Fruit fly (Drosophila melanogaster) whole organism, prepupa: ENCODE results near the gene GC.

Source experiments
- CG10631 ChIP-seq: fragments of 200-800 bp; sonication (Bioruptor generic); optimal IDR thresholded peaks from 2 replicates; lab custom pipeline; 2016; ENCODE audit warnings: missing biosample characterization, missing genetic modification characterization
- CG10669 ChIP-seq: fragments of 200-800 bp; sonication (Bioruptor generic); optimal IDR thresholded peaks from 3 replicates; lab custom pipeline; 2018; ENCODE audit warnings: missing biosample characterization, mild to moderate bottlenecking, missing genetic modification characterization, moderate library complexity
- CG11294 ChIP-seq: fragments of 200-800 bp; sonication (Bioruptor generic); IDR thresholded peaks from 2 replicates; pipeline ENCODE4 v1.3.6; 2022; ENCODE audit warnings: missing biosample characterization, missing genetic modification characterization
- CG11762 ChIP-seq: fragments of 200-800 bp; sonication (Bioruptor generic); optimal IDR thresholded peaks from 3 replicates; lab custom pipeline; 2016; ENCODE audit warnings: missing biosample characterization, missing genetic modification characterization; ENCODE audit not compliant: insufficient read depth
- CG15336 ChIP-seq: fragments of 200-800 bp; sonication (Bioruptor generic); IDR thresholded peaks from 2 replicates; pipeline ENCODE4 v1.3.6; 2022; ENCODE audit warnings: missing biosample characterization, missing genetic modification characterization
- CG3032 ChIP-seq: fragments of 200-800 bp; optimal IDR thresholded peaks from 2 replicates; lab custom pipeline; 2019; ENCODE audit warnings: missing biosample characterization, mild to moderate bottlenecking, missing genetic modification characterization, moderate library complexity
- CG32006 ChIP-seq: fragments of 200-800 bp; sonication (Bioruptor generic); optimal IDR thresholded peaks from 3 replicates; lab custom pipeline; 2017; ENCODE audit warnings: missing biosample characterization, mild to moderate bottlenecking, missing genetic modification characterization
- CG34406 ChIP-seq: fragments of 200-800 bp; sonication (Bioruptor generic); optimal IDR thresholded peaks from 3 replicates; lab custom pipeline; 2016; ENCODE audit warnings: missing biosample characterization, missing genetic modification characterization
- CG3919 ChIP-seq: fragments of 200-800 bp; sonication (Bioruptor generic); optimal IDR thresholded peaks from 3 replicates; lab custom pipeline; 2016; ENCODE audit warnings: missing biosample characterization, missing genetic modification characterization
- CG6163 ChIP-seq: fragments of 200-800 bp; sonication (Bioruptor generic); IDR thresholded peaks from 3 replicates; pipeline ENCODE4 v1.3.6; 2022; ENCODE audit warnings: missing biosample characterization, missing genetic modification characterization
- CG6276 ChIP-seq: fragments of 200-800 bp; sonication (Bioruptor generic); optimal IDR thresholded peaks from 2 replicates; lab custom pipeline; 2017; ENCODE audit warnings: missing biosample characterization, mild to moderate bottlenecking, missing genetic modification characterization
- CG6808 ChIP-seq: fragments of 200-800 bp; sonication (Bioruptor generic); optimal IDR thresholded peaks from 3 replicates; lab custom pipeline; 2017; ENCODE audit warnings: missing biosample characterization, missing genetic modification characterization, mild to moderate bottlenecking, moderate library complexity, missing genetic modification reagents
- CG6854 ChIP-seq: fragments of 200-800 bp; sonication (Bioruptor generic); optimal IDR thresholded peaks from 2 replicates; lab custom pipeline; 2017; ENCODE audit warnings: missing biosample characterization, mild to moderate bottlenecking, missing genetic modification characterization
- CG7368 ChIP-seq: fragments of 200-800 bp; sonication (Bioruptor generic); optimal IDR thresholded peaks from 3 replicates; lab custom pipeline; 2016; ENCODE audit warnings: missing biosample characterization, missing genetic modification characterization
- CG8119 ChIP-seq: fragments of 200-800 bp; sonication (Bioruptor generic); IDR thresholded peaks from 3 replicates; pipeline ENCODE4 v1.3.6; 2022; ENCODE audit warnings: missing biosample characterization, missing genetic modification characterization
- CG9139 ChIP-seq: fragments of 200-800 bp; sonication (Bioruptor generic); optimal IDR thresholded peaks from 3 replicates; lab custom pipeline; 2017; ENCODE audit warnings: missing biosample characterization, mild to moderate bottlenecking, missing genetic modification characterization
- Eip78C ChIP-seq: fragments of 200-800 bp; sonication (Bioruptor generic); peaks from one replicate; lab custom pipeline; 2016; ENCODE audit warnings: missing biosample characterization, missing genetic modification characterization
- Ets21C ChIP-seq: fragments of 200-800 bp; sonication (Bioruptor generic); optimal IDR thresholded peaks from 3 replicates; lab custom pipeline; 2016; ENCODE audit warnings: missing biosample characterization, missing genetic modification characterization
- Gug ChIP-seq: fragments of 200-800 bp; sonication (Bioruptor generic); IDR thresholded peaks from 2 replicates; pipeline ENCODE4 v1.3.6; 2022; ENCODE audit warnings: missing biosample characterization, missing genetic modification characterization
- Hr38 ChIP-seq: sonication (Bioruptor generic); optimal IDR thresholded peaks from 2 replicates; lab custom pipeline; 2016; ENCODE audit warnings: missing biosample characterization, missing genetic modification characterization
- Hr39 ChIP-seq: fragments of 200-800 bp; sonication (Bioruptor generic); optimal IDR thresholded peaks from 2 replicates; lab custom pipeline; 2016; ENCODE audit warnings: missing biosample characterization, missing genetic modification characterization
- Hr4 ChIP-seq: fragments of 200-800 bp; sonication (Bioruptor generic); optimal IDR thresholded peaks from 3 replicates; lab custom pipeline; 2016; ENCODE audit warnings: missing biosample characterization, missing genetic modification characterization
- Lpt ChIP-seq: fragments of 200-800 bp; sonication (Bioruptor generic); optimal IDR thresholded peaks from 3 replicates; lab custom pipeline; 2016; ENCODE audit warnings: missing biosample characterization, missing genetic modification characterization
- OdsH ChIP-seq: fragments of 200-800 bp; sonication (Bioruptor generic); optimal IDR thresholded peaks from 3 replicates; lab custom pipeline; 2016; ENCODE audit warnings: missing biosample characterization, missing genetic modification characterization
- Smox ChIP-seq: fragments of 200-800 bp; sonication (Bioruptor generic); optimal IDR thresholded peaks from 3 replicates; lab custom pipeline; 2016; ENCODE audit warnings: missing biosample characterization, missing genetic modification characterization
- Sox15 ChIP-seq: fragments of 200-800 bp; sonication (Bioruptor generic); optimal IDR thresholded peaks from 3 replicates; lab custom pipeline; 2016; ENCODE audit warnings: missing biosample characterization, missing genetic modification characterization
- achi ChIP-seq: fragments of 200-800 bp; sonication (Bioruptor generic); optimal IDR thresholded peaks from 3 replicates; lab custom pipeline; 2016; ENCODE audit warnings: missing biosample characterization, missing genetic modification characterization
- acj6 ChIP-seq: fragments of 200-800 bp; sonication (Bioruptor generic); optimal IDR thresholded peaks from 3 replicates; lab custom pipeline; 2016; ENCODE audit warnings: missing biosample characterization, missing genetic modification characterization
- cyc ChIP-seq: fragments of 200-800 bp; sonication (Bioruptor generic); optimal IDR thresholded peaks from 3 replicates; lab custom pipeline; 2016; ENCODE audit warnings: missing biosample characterization, missing genetic modification characterization
- dsx ChIP-seq: fragments of 200-800 bp; optimal IDR thresholded peaks from 3 replicates; lab custom pipeline; 2019; ENCODE audit warnings: missing biosample characterization, mild to moderate bottlenecking, missing genetic modification characterization, moderate library complexity; ENCODE audit not compliant: poor library complexity, severe bottlenecking
- eg ChIP-seq: fragments of 200-800 bp; sonication (Bioruptor generic); IDR thresholded peaks from 3 replicates; pipeline ENCODE4 v1.3.6; 2022; ENCODE audit warnings: missing biosample characterization, missing genetic modification characterization
- esn ChIP-seq: fragments of 200-800 bp; sonication (Bioruptor generic); optimal IDR thresholded peaks from 2 replicates; lab custom pipeline; 2016; ENCODE audit warnings: missing biosample characterization, mild to moderate bottlenecking, missing genetic modification characterization, moderate library complexity
- fd59A ChIP-seq: fragments of 200-800 bp; sonication (Bioruptor generic); optimal IDR thresholded peaks from 2 replicates; lab custom pipeline; 2017; ENCODE audit warnings: missing biosample characterization, mild to moderate bottlenecking, missing genetic modification characterization, missing genetic modification reagents
- fd85E ChIP-seq: fragments of 200-800 bp; sonication (Bioruptor generic); optimal IDR thresholded peaks from 3 replicates; lab custom pipeline; 2016; ENCODE audit warnings: missing biosample characterization, missing genetic modification characterization
- lz ChIP-seq: fragments of 200-800 bp; sonication (Bioruptor generic); optimal IDR thresholded peaks from 3 replicates; lab custom pipeline; 2016; ENCODE audit warnings: missing biosample characterization, missing genetic modification characterization
- pdm3 ChIP-seq: fragments of 200-800 bp; sonication (Bioruptor generic); optimal IDR thresholded peaks from 3 replicates; lab custom pipeline; 2016; ENCODE audit warnings: missing biosample characterization, missing genetic modification characterization
- salr ChIP-seq, 2 experiments: fragments of 200-800 bp; sonication (Bioruptor generic); optimal IDR thresholded peaks; 3 replicates each; lab custom pipeline; 2016 to 2018; ENCODE audit warnings: missing biosample characterization in 2 of 2, missing genetic modification characterization in 2 of 2, mild to moderate bottlenecking in 1 of 2
- spab ChIP-seq: fragments of 200-800 bp; sonication (Bioruptor generic); optimal IDR thresholded peaks from 2 replicates; lab custom pipeline; 2017; ENCODE audit warnings: missing biosample characterization, mild to moderate bottlenecking, missing genetic modification characterization, missing genetic modification reagents
- svp ChIP-seq: fragments of 200-800 bp; sonication (Bioruptor generic); peaks from one replicate; lab custom pipeline; 2016; ENCODE audit warnings: missing biosample characterization, missing genetic modification characterization
- topi ChIP-seq: fragments of 200-800 bp; sonication (Bioruptor generic); optimal IDR thresholded peaks from 3 replicates; lab custom pipeline; 2016; ENCODE audit warnings: missing biosample characterization, missing genetic modification characterization
- vri ChIP-seq: fragments of 200-800 bp; sonication (Bioruptor generic); optimal IDR thresholded peaks from 3 replicates; lab custom pipeline; 2016; ENCODE audit warnings: missing biosample characterization, mild to moderate bottlenecking, missing genetic modification characterization

The GC gene

DNA sequence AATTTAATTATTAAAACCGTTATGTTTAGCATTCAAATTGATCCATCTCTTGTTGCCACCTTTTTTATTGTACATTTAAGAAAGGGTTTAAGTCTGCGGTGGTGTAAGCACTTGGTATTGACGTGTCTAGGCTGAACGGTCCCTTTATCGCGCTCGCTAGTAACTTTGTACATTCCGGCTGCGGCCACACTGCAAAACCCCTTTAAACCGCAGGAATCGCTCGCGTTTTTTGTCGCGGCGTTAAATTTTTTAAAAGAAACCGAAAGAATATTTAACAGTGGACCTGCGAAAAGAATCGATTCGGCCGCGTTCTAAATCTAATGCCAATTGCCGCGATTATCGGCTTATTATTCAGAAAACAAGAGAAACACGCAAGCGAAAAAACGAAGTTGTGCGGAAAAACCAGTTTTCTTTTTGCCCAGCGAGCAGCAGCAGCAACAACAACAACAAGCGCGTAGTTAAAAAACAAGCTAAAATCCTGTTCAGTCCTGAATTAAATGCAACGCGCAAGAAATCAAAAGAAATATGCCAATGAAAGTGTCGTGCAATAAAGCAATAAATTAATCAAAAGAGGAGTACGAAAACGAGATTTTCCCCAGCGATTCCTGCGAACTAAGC, 52.5 kb downstream of the GC start, which contains the start of gene CG13917 (continued):
- TF ChIP-seq CG10631 (GFP tag; lab: Kevin White, UChicago) (no peak), topi (GFP tag; lab: Kevin White, UChicago) (no peak), Sox15 (GFP tag; lab: Kevin White, UChicago) (no peak), CG11762 (no peak), fd85E (GFP tag; lab: Kevin White, UChicago) (no peak), dsx (peak; percentile 45), vri (GFP tag; lab: Kevin White, UChicago) (no peak), Lpt (GFP tag; lab: Kevin White, UChicago) (no peak), eg (GFP tag; lab: Robert Waterston, UW) (0 out of 3 replicates have a peak, but pooled peaks have one; percentile 21), CG10669 (GFP tag; lab: Kevin White, UChicago) (no peak), CG3919 (GFP tag; lab: Kevin White, UChicago) (no peak), Hr38 (GFP tag; lab: Kevin White, UChicago) (no peak), Hr39 (GFP tag; lab: Kevin White, UChicago) (no peak), CG6854 (GFP tag; lab: Kevin White, UChicago) (peak; percentile 71), CG6808 (GFP tag; lab: Kevin White, UChicago) (peak; percentile 29), cyc (GFP tag; lab: Kevin White, UChicago) (no peak), CG8119 (GFP tag; lab: Robert Waterston, UW) (0 out of 3 replicates have a peak, but pooled peaks have one; percentile 15), fd59A (GFP tag; lab: Kevin White, UChicago) (no peak), salr (GFP tag; optimal IDR thresholded peaks at IDR 0.05; lab: Kevin White, UChicago) (no peak), CG3032 (tag; lab: Kevin White, UChicago) (no peak), OdsH (GFP tag; lab: Kevin White, UChicago) (no peak), esn (GFP tag; lab: Kevin White, UChicago) (no peak), Gug (GFP tag; lab: Robert Waterston, UW) (no peak), Smox (GFP tag; lab: Kevin White, UChicago) (no peak), spab (no peak), Ets21C (GFP tag; lab: Kevin White, UChicago) (no peak), CG9139 (GFP tag; lab: Kevin White, UChicago) (no peak), svp (GFP tag; lab: Kevin White, UChicago) (no peak), CG7368 (GFP tag; lab: Kevin White, UChicago) (no peak), pdm3 (GFP tag; lab: Kevin White, UChicago) (no peak)

DNA sequence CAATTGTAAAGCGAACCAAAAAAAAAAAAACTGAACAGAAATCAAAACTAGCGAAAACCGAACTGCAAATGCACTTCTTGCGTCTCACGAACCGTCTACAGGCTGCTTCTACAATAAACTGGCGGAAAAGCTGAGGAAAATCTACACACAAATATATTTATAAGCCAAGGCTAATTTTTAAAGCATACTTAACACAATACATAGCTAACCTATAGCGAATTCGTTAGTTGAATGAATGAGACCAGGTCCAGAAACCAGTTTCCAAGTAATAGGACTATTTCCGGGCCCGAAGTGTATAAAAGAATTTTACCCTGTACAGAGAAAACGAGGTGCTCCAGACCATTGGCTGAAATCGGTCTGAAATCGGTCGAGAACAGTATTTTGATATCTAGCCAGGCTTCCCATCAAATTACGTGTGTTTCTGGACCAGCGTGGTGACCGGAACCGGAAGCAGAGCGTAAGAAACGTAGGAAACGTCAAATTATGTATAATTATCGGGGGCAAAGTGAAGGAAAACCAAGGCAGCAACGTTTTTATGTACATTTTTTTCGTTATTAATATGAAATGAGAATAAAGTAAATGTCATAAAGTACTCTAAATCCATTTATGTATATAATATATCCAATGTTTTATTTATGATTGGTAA, 53.2 kb downstream of the GC start:
- TF ChIP-seq CG34406 = no peak
- peak; percentile 35 for TF ChIP-seq Hr4 (GFP tag; lab: Kevin White, UChicago)
- TF ChIP-seq lz (GFP tag; lab: Kevin White, UChicago) = no peak
- TF ChIP-seq acj6 = peak; percentile 12
- peak; percentile 11 for TF ChIP-seq pdm3 (GFP tag; lab: Kevin White, UChicago)
- TF ChIP-seq salr (GFP tag; optimal IDR thresholded peaks at IDR 0.05; lab: Kevin White, UChicago) = no peak
- no peak for TF ChIP-seq Hr38 (GFP tag; lab: Kevin White, UChicago)
- TF ChIP-seq Eip78C (GFP tag; lab: Kevin White, UChicago) = peak; percentile 85
- 0 out of 3 replicates have a peak, but pooled peaks have one; percentile 20 for TF ChIP-seq CG6163 (GFP tag; lab: Robert Waterston, UW)
- peak; percentile 39; the same call in 1 of the 2 replicates for TF ChIP-seq CG15336 (GFP tag; lab: Robert Waterston, UW)
- TF ChIP-seq CG3919 (GFP tag; lab: Kevin White, UChicago) = peak; percentile 16
- TF ChIP-seq achi (GFP tag; lab: Kevin White, UChicago) = peak; percentile 12
- TF ChIP-seq CG32006 (GFP tag; lab: Kevin White, UChicago) = peak; percentile 26
- TF ChIP-seq CG6276 (GFP tag; lab: Kevin White, UChicago) = no peak
- no peak for TF ChIP-seq vri (GFP tag; lab: Kevin White, UChicago)
- TF ChIP-seq CG11294 (GFP tag; lab: Robert Waterston, UW) = no peak
- peak; percentile 17 for TF ChIP-seq esn (GFP tag; lab: Kevin White, UChicago)
